Worm (Caenorhabditis elegans) whole organism, early embryonic: ENCODE measurements around the gene K12B6.4.

Experiments used
- ceh-13 ChIP-seq: fragments of 200-800 bp; sonication (Bioruptor generic); optimal IDR thresholded peaks from 2 replicates; lab custom pipeline; 2018; ENCODE audit warnings: mild to moderate bottlenecking, missing genetic modification characterization, missing compliant biosample characterization
- ets-7 ChIP-seq: sonication (generic microtip); optimal IDR thresholded peaks from 2 replicates; lab custom pipeline; 2016; ENCODE audit warnings: missing genotype, missing genetic modification characterization, missing compliant biosample characterization
- flt-1 ChIP-seq: fragments of 200-800 bp; sonication (Bioruptor generic); IDR thresholded peaks from 2 replicates; pipeline ENCODE4 v1.3.6; 2022; ENCODE audit warnings: missing genetic modification characterization, missing compliant biosample characterization
- tra-4 ChIP-seq: sonication (generic microtip); optimal IDR thresholded peaks from 2 replicates; lab custom pipeline; 2017; ENCODE audit warnings: missing genetic modification characterization, missing compliant biosample characterization

DNA sequence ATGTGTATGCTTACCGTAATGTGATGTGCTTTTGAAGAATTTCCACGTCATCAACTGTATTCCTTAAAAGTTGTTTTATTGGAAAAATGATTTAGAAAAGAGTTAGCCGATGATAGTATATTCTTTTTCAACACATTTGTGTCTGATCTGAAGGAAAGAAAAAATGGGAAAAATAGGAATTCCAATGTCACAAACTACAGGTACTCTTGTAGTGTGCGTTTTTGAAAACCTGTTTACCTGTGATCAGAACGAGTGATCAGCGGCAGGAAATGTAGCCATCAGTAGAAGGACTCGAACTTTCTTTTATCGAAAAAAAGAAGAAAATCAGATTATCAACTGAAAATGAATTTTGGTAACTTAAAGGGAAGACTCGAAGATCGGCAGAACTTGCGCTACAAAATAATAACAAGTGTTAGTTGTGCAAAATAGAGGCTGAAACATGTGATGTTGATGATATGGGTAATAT, 40.7 kb upstream of the K12B6.4 start, which contains the start of gene T28C12.15:
- TF ChIP-seq tra-4 (tag; lab: Kevin White, UChicago): no peak
- no peak for TF ChIP-seq flt-1 (GFP tag; lab: Robert Waterston, UW)
- TF ChIP-seq ets-7 (tag; lab: Kevin White, UChicago): no peak
- TF ChIP-seq ceh-13 (GFP tag; lab: Kevin White, UChicago): no peak
